Fruit fly (Drosophila melanogaster) whole organism, adult: Measurements from ENCODE around the gene Rdh.

ENCODE experiments used
- CG11617 ChIP-seq: fragments of 200-800 bp; sonication (Bioruptor generic); optimal IDR thresholded peaks from 2 replicates; lab custom pipeline; 2017; ENCODE audit warnings: mild to moderate bottlenecking, missing biosample characterization, missing genetic modification reagents, missing genetic modification characterization
- CG12768 ChIP-seq: fragments of 200-800 bp; sonication (Bioruptor generic); optimal IDR thresholded peaks from 2 replicates; lab custom pipeline; 2017; ENCODE audit warnings: missing biosample characterization, missing genetic modification characterization, mild to moderate bottlenecking, moderate library complexity, missing genetic modification reagents
- CG14711 ChIP-seq: fragments of 200-800 bp; sonication (Bioruptor generic); optimal IDR thresholded peaks from 2 replicates; lab custom pipeline; 2018; ENCODE audit warnings: missing biosample characterization, mild to moderate bottlenecking, missing genetic modification characterization, moderate library complexity
- CG1620 ChIP-seq: fragments of 200-800 bp; sonication (Bioruptor generic); optimal IDR thresholded peaks from 2 replicates; lab custom pipeline; 2016; ENCODE audit warnings: missing biosample characterization, missing genetic modification characterization
- CG5204 ChIP-seq: fragments of 200-800 bp; sonication (Bioruptor generic); optimal IDR thresholded peaks from 2 replicates; lab custom pipeline; 2016; ENCODE audit warnings: missing biosample characterization, missing genetic modification characterization
- Crg-1 ChIP-seq: fragments of 200-800 bp; sonication (Bioruptor generic); optimal IDR thresholded peaks from 2 replicates; lab custom pipeline; 2016; ENCODE audit warnings: missing biosample characterization, missing genetic modification characterization
- bab1 ChIP-seq: fragments of 200-800 bp; sonication (Bioruptor generic); optimal IDR thresholded peaks from 3 replicates; lab custom pipeline; 2019; ENCODE audit warnings: missing biosample characterization, mild to moderate bottlenecking, missing genetic modification characterization, moderate library complexity
- tj ChIP-seq: fragments of 200-800 bp; sonication (Bioruptor generic); optimal IDR thresholded peaks from 3 replicates; lab custom pipeline; 2017; ENCODE audit warnings: missing biosample characterization, mild to moderate bottlenecking, missing genetic modification characterization, moderate library complexity
- toe ChIP-seq: fragments of 200-800 bp; sonication (Bioruptor generic); optimal IDR thresholded peaks from 2 replicates; lab custom pipeline; 2016; ENCODE audit warnings: missing biosample characterization, missing genetic modification characterization

dm6 chr3L:3845815-3846375, 20.6 kb downstream of the Rdh start, which contains the start of gene Awh:
- TF ChIP-seq CG1620 (GFP tag; lab: Kevin White, UChicago) (no peak), bab1 (no peak), CG5204 (GFP tag; lab: Kevin White, UChicago) (no peak), Crg-1 (GFP tag; lab: Kevin White, UChicago) (no peak), CG12768 (GFP tag; lab: Kevin White, UChicago) (no peak), CG14711 (tag; lab: Kevin White, UChicago) (no peak), CG11617 (GFP tag; lab: Kevin White, UChicago) (no peak), toe (GFP tag; lab: Kevin White, UChicago) (no peak), tj (GFP tag; lab: Kevin White, UChicago) (no peak)
